Fruit fly (Drosophila melanogaster) whole organism, wandering third instar larva: ENCODE results near the gene CG6287.

Source experiments
- Abd-B ChIP-seq: fragments of >200 bp; optimal IDR thresholded peaks from 2 replicates; lab custom pipeline; 2017; ENCODE audit warnings: missing biosample characterization, missing genetic modification characterization
- CG32264 ChIP-seq: fragments of 200-800 bp; sonication (Bioruptor generic); optimal IDR thresholded peaks from 2 replicates; lab custom pipeline; 2016; ENCODE audit warnings: missing biosample characterization, missing genetic modification characterization
- CG9705 ChIP-seq: fragments of 200-800 bp; sonication (Bioruptor generic); optimal IDR thresholded peaks from 2 replicates; lab custom pipeline; 2018; ENCODE audit warnings: missing biosample characterization, mild to moderate bottlenecking, missing genetic modification characterization
- Dfd ChIP-seq: fragments of >200 bp; optimal IDR thresholded peaks from 2 replicates; lab custom pipeline; 2017; ENCODE audit warnings: missing biosample characterization, missing genetic modification characterization
- Dif ChIP-seq: fragments of 200-275, 200-300 bp; sonication (Bioruptor generic); optimal IDR thresholded peaks from 2 replicates; lab custom pipeline; 2018; ENCODE audit warnings: missing biosample characterization, missing genetic modification characterization; ENCODE audit not compliant: partially characterized antibody
- GATAd ChIP-seq: sonication (Bioruptor generic); optimal IDR thresholded peaks from 2 replicates; lab custom pipeline; 2016; ENCODE audit warnings: missing biosample characterization, missing genetic modification characterization
- HLH106 ChIP-seq: fragments of 200-800 bp; optimal IDR thresholded peaks from 3 replicates; lab custom pipeline; 2019; ENCODE audit warnings: missing biosample characterization, mild to moderate bottlenecking, missing genetic modification characterization, moderate library complexity
- Hnf4 ChIP-seq: fragments of 200-800 bp; sonication (Bioruptor generic); optimal IDR thresholded peaks from 2 replicates; lab custom pipeline; 2016; ENCODE audit warnings: missing biosample characterization, mild to moderate bottlenecking, missing genetic modification characterization
- Hr78 ChIP-seq: fragments of >200 bp; optimal IDR thresholded peaks from 2 replicates; lab custom pipeline; 2017; ENCODE audit warnings: missing biosample characterization, missing genetic modification characterization
- Hr83 ChIP-seq: fragments of 200-300 bp; sonication (Bioruptor generic); optimal IDR thresholded peaks from 2 replicates; lab custom pipeline; 2016; ENCODE audit warnings: missing biosample characterization, mild to moderate bottlenecking, missing genetic modification characterization, moderate library complexity; ENCODE audit not compliant: poor library complexity, severe bottlenecking
- Jra ChIP-seq: sonication (Bioruptor generic); optimal IDR thresholded peaks from 2 replicates; lab custom pipeline; 2016; ENCODE audit warnings: missing biosample characterization, missing genetic modification characterization
- Mio ChIP-seq: sonication (Bioruptor generic); optimal IDR thresholded peaks from 2 replicates; lab custom pipeline; 2016; ENCODE audit warnings: missing biosample characterization, missing genetic modification characterization
- Myc ChIP-seq: fragments of >200 bp; optimal IDR thresholded peaks from 2 replicates; lab custom pipeline; 2017
- N ChIP-seq: fragments of >200 bp; optimal IDR thresholded peaks from 2 replicates; lab custom pipeline; 2018; ENCODE audit warnings: missing biosample characterization, missing external identifiers, missing genetic modification characterization
- OdsH ChIP-seq: fragments of 200-800 bp; sonication (Bioruptor generic); optimal IDR thresholded peaks from 2 replicates; lab custom pipeline; 2016; ENCODE audit warnings: missing biosample characterization, mild to moderate bottlenecking, missing genetic modification characterization
- Rel ChIP-seq, 2 experiments: fragments of 200-800 bp; sonication (Bioruptor generic) in 1 of 2; optimal IDR thresholded peaks; 2 replicates in 1 of 2; 3 replicates in 1 of 2; lab custom pipeline; 2016 to 2019; ENCODE audit warnings: mild to moderate bottlenecking in 2 of 2, missing biosample characterization in 2 of 2, missing genetic modification characterization in 2 of 2, moderate library complexity in 1 of 2
- Sp1 ChIP-seq: fragments of 200-800 bp; sonication (Bioruptor generic); optimal IDR thresholded peaks from 3 replicates; lab custom pipeline; 2019; ENCODE audit warnings: missing biosample characterization, mild to moderate bottlenecking, missing genetic modification characterization, moderate library complexity
- Vsx2 ChIP-seq: fragments of 200-300, 225-300 bp; sonication (Bioruptor generic); optimal IDR thresholded peaks from 2 replicates; lab custom pipeline; 2018; ENCODE audit warnings: missing biosample characterization, missing genetic modification characterization; ENCODE audit not compliant: partially characterized antibody
- br ChIP-seq: fragments of 200-800 bp; sonication (Bioruptor generic); optimal IDR thresholded peaks from 2 replicates; lab custom pipeline; 2016; ENCODE audit warnings: missing biosample characterization, missing genetic modification characterization
- brk ChIP-seq: fragments of 200-800 bp; sonication (Bioruptor generic); optimal IDR thresholded peaks from 2 replicates; lab custom pipeline; 2016; ENCODE audit warnings: missing biosample characterization, mild to moderate bottlenecking, missing genetic modification characterization
- dl ChIP-seq, 2 experiments: fragments of 175-275, 200-275 bp in 1 of 2; fragments of 200-275 bp in 1 of 2; sonication (Bioruptor generic); optimal IDR thresholded peaks; lab custom pipeline; 2018; ENCODE audit warnings: mild to moderate bottlenecking in 2 of 2, missing biosample characterization in 2 of 2, missing genetic modification characterization in 2 of 2, moderate library complexity in 2 of 2; ENCODE audit not compliant: partially characterized antibody in 2 of 2, insufficient read depth in 1 of 2
- dmrt93B ChIP-seq: fragments of 200-800 bp; sonication (Bioruptor generic); optimal IDR thresholded peaks from 2 replicates; lab custom pipeline; 2018; ENCODE audit warnings: missing biosample characterization, mild to moderate bottlenecking, missing genetic modification characterization
- dsf ChIP-seq: sonication (Bioruptor generic); optimal IDR thresholded peaks from 2 replicates; lab custom pipeline; 2016; ENCODE audit warnings: missing biosample characterization, missing genetic modification characterization, borderline replicate concordance
- ey ChIP-seq: fragments of 200-800 bp; sonication (Bioruptor generic); optimal IDR thresholded peaks from 2 replicates; lab custom pipeline; 2016; ENCODE audit warnings: missing biosample characterization, missing genetic modification characterization
- foxo ChIP-seq, 2 experiments: fragments of 200-800 bp; sonication (Bioruptor generic); optimal IDR thresholded peaks; 2 replicates in 1 of 2; 3 replicates in 1 of 2; lab custom pipeline; 2016 to 2017; ENCODE audit warnings: missing biosample characterization in 2 of 2, missing genetic modification characterization in 2 of 2
- h ChIP-seq: fragments of 200-800 bp; sonication (Bioruptor generic); optimal IDR thresholded peaks from 3 replicates; lab custom pipeline; 2016; ENCODE audit warnings: missing biosample characterization, mild to moderate bottlenecking, missing genetic modification characterization
- lola ChIP-seq: fragments of >200 bp; optimal IDR thresholded peaks from 2 replicates; lab custom pipeline; 2017; ENCODE audit warnings: missing biosample characterization, missing genetic modification characterization
- pan ChIP-seq: fragments of >200 bp; optimal IDR thresholded peaks from 2 replicates; lab custom pipeline; 2017
- psq ChIP-seq: fragments of 200-800 bp; sonication (Bioruptor generic); optimal IDR thresholded peaks from 3 replicates; lab custom pipeline; 2017; ENCODE audit warnings: missing biosample characterization, mild to moderate bottlenecking, missing genetic modification characterization, moderate library complexity
- rgr ChIP-seq: fragments of 200-800 bp; sonication (Bioruptor generic); optimal IDR thresholded peaks from 3 replicates; lab custom pipeline; 2016; ENCODE audit warnings: missing biosample characterization, mild to moderate bottlenecking, missing genetic modification characterization
- sage ChIP-seq: fragments of 200-800 bp; sonication (Bioruptor generic); optimal IDR thresholded peaks from 2 replicates; lab custom pipeline; 2016; ENCODE audit warnings: missing biosample characterization, mild to moderate bottlenecking, missing genetic modification characterization
- sv ChIP-seq: fragments of 200-800 bp; sonication (Bioruptor generic); optimal IDR thresholded peaks from 3 replicates; lab custom pipeline; 2016; ENCODE audit warnings: missing biosample characterization, missing genetic modification characterization
- tai ChIP-seq: sonication (Bioruptor generic); optimal IDR thresholded peaks from 2 replicates; lab custom pipeline; 2016; ENCODE audit warnings: missing biosample characterization, missing genetic modification characterization
- usp ChIP-seq: fragments of >200 bp; optimal IDR thresholded peaks from 2 replicates; lab custom pipeline; 2017; ENCODE audit warnings: missing biosample characterization, missing genetic modification characterization
- woc ChIP-seq: sonication (Bioruptor generic); optimal IDR thresholded peaks from 2 replicates; lab custom pipeline; 2016; ENCODE audit warnings: missing biosample characterization, mild to moderate bottlenecking, missing genetic modification characterization

CG6287 gene

dm6 chr2L:11200734-11201133 is 45.2 kb upstream of the CG6287 start:
- no peak for TF ChIP-seq GATAd (GFP tag; lab: Kevin White, UChicago)
- no peak for TF ChIP-seq pan (lab: Kevin White, UChicago)
- TF ChIP-seq brk: no peak
- no peak for TF ChIP-seq lola (GFP tag; lab: Kevin White, UChicago)

dm6 chr2L:11199068-11199467 is 43.5 kb upstream of the CG6287 start:
- TF ChIP-seq ey (no peak), sv (GFP tag; lab: Kevin White, UChicago) (peak; percentile 70), psq (GFP tag; lab: Kevin White, UChicago) (no peak)

dm6 chr2L:11196781-11197180 is 41.3 kb upstream of the CG6287 start:
- no peak for TF ChIP-seq tai
- no peak for TF ChIP-seq GATAd (GFP tag; lab: Kevin White, UChicago)
- TF ChIP-seq foxo (GFP tag; optimal IDR thresholded peaks at IDR 0.05; lab: Kevin White, UChicago): no peak
- TF ChIP-seq psq (GFP tag; lab: Kevin White, UChicago): no peak
- TF ChIP-seq dsf (GFP tag; lab: Kevin White, UChicago): no peak

dm6 chr2L:11196219-11196618 is 40.7 kb upstream of the CG6287 start:
- no peak for TF ChIP-seq sage (GFP tag; lab: Kevin White, UChicago)
- no peak for TF ChIP-seq ey
- no peak for TF ChIP-seq pan (lab: Kevin White, UChicago)
- TF ChIP-seq Hr78 (GFP tag; lab: Kevin White, UChicago): no peak
- no peak for TF ChIP-seq Dif (GFP tag; lab: Kevin White, UChicago)
- no peak for TF ChIP-seq psq (GFP tag; lab: Kevin White, UChicago)
- no peak for TF ChIP-seq GATAd (GFP tag; lab: Kevin White, UChicago)
- no peak for TF ChIP-seq Rel (GFP tag; optimal IDR thresholded peaks at IDR 0.05; lab: Kevin White, UChicago)
- TF ChIP-seq Rel (tag; optimal IDR thresholded peaks at IDR 0.05; lab: Kevin White, UChicago): no peak
- no peak for TF ChIP-seq Mio

- peak; percentile 10 for TF ChIP-seq sv (GFP tag; lab: Kevin White, UChicago)
- TF ChIP-seq Hr78 (GFP tag; lab: Kevin White, UChicago): no peak
- no peak for TF ChIP-seq rgr
These were observed 37.2 kb upstream of the CG6287 start for dm6 chr2L:11192691-11193090.

- TF ChIP-seq Abd-B (GFP tag; lab: Kevin White, UChicago): no peak
- TF ChIP-seq OdsH (GFP tag; lab: Kevin White, UChicago): no peak
- no peak for TF ChIP-seq Sp1 (GFP tag; lab: Kevin White, UChicago)
- no peak for TF ChIP-seq woc (GFP tag; lab: Kevin White, UChicago)
- no peak for TF ChIP-seq Dfd (GFP tag; lab: Kevin White, UChicago)
- TF ChIP-seq Vsx2 (GFP tag; lab: Kevin White, UChicago): no peak
These were observed 34.6 kb upstream of the CG6287 start for dm6 chr2L:11190165-11190564.

dm6 chr2L:11189116-11189449 is 33.6 kb upstream of the CG6287 start:
- no peak for TF ChIP-seq Dif (GFP tag; lab: Kevin White, UChicago)
- no peak for TF ChIP-seq Jra (GFP tag; lab: Kevin White, UChicago)
- peak; percentile 23 for TF ChIP-seq HLH106 (tag; lab: Kevin White, UChicago)
- TF ChIP-seq lola (GFP tag; lab: Kevin White, UChicago): no peak
- TF ChIP-seq Myc: no peak
- TF ChIP-seq rgr: peak; percentile 79
- TF ChIP-seq h (GFP tag; lab: Kevin White, UChicago): peak; percentile 73
- no peak for TF ChIP-seq N (GFP tag; lab: Kevin White, UChicago)
- peak; percentile 44 for TF ChIP-seq br (GFP tag; lab: Kevin White, UChicago)
- peak; percentile 78 for TF ChIP-seq psq (GFP tag; lab: Kevin White, UChicago)
- no peak for TF ChIP-seq Vsx2 (GFP tag; lab: Kevin White, UChicago)
- no peak for TF ChIP-seq Abd-B (GFP tag; lab: Kevin White, UChicago)
- TF ChIP-seq sage (GFP tag; lab: Kevin White, UChicago): no peak
- TF ChIP-seq dsf (GFP tag; lab: Kevin White, UChicago): peak; percentile 13
- TF ChIP-seq Hr83 (GFP tag; lab: Kevin White, UChicago): no peak
- TF ChIP-seq CG32264 (GFP tag; lab: Kevin White, UChicago): no peak
- TF ChIP-seq ey: peak; percentile 43
- no peak for TF ChIP-seq sv (GFP tag; lab: Kevin White, UChicago)
- no peak for TF ChIP-seq usp (GFP tag; lab: Kevin White, UChicago)
- TF ChIP-seq OdsH (GFP tag; lab: Kevin White, UChicago): peak; percentile 88
- no peak for TF ChIP-seq Mio
- TF ChIP-seq woc (GFP tag; lab: Kevin White, UChicago): peak; percentile 48
- no peak for TF ChIP-seq Hr78 (GFP tag; lab: Kevin White, UChicago)
- no peak for TF ChIP-seq Dfd (GFP tag; lab: Kevin White, UChicago)
- TF ChIP-seq dmrt93B (GFP tag; lab: Kevin White, UChicago): no peak
- TF ChIP-seq Hnf4: peak; percentile 33
- TF ChIP-seq foxo (GFP tag; optimal IDR thresholded peaks at IDR 0.05; lab: Kevin White, UChicago): peak in 1 of 2 experiments; percentile 54
- TF ChIP-seq Sp1 (GFP tag; lab: Kevin White, UChicago): peak; percentile 69
- no peak for TF ChIP-seq CG9705 (GFP tag; lab: Kevin White, UChicago)
- TF ChIP-seq dl (GFP tag; optimal IDR thresholded peaks at IDR 0.05; lab: Kevin White, UChicago; ENCODE audit: insufficient read depth in 1 of 2, partially characterized antibody in 2 of 2): no peak
- TF ChIP-seq brk: no peak
- no peak for TF ChIP-seq tai
